Worm (Caenorhabditis elegans) whole organism, L2 larva: ENCODE data around the gene nhr-189.

ENCODE experiments used
- ZK546.5 ChIP-seq: sonication (generic microtip); optimal IDR thresholded peaks from 2 replicates; lab custom pipeline; 2017; ENCODE audit warnings: missing biosample characterization, missing genetic modification characterization
- blmp-1 ChIP-seq: sonication (generic microtip); optimal IDR thresholded peaks from 2 replicates; lab custom pipeline; 2017; ENCODE audit warnings: missing genetic modification characterization, mild to moderate bottlenecking, missing compliant biosample characterization, antibody characterized with exemption, moderate library complexity; ENCODE audit not compliant: insufficient read depth
- unc-62 ChIP-seq: fragments of 150-350 bp; optimal IDR thresholded peaks from 2 replicates; lab custom pipeline; 2014; ENCODE audit warnings: missing biosample characterization, missing genetic modification reagents, missing genetic modification characterization
- zag-1 ChIP-seq: fragments of 150-350 bp; optimal IDR thresholded peaks from 2 replicates; lab custom pipeline; 2014; ENCODE audit warnings: missing biosample characterization, missing genetic modification characterization

DNA sequence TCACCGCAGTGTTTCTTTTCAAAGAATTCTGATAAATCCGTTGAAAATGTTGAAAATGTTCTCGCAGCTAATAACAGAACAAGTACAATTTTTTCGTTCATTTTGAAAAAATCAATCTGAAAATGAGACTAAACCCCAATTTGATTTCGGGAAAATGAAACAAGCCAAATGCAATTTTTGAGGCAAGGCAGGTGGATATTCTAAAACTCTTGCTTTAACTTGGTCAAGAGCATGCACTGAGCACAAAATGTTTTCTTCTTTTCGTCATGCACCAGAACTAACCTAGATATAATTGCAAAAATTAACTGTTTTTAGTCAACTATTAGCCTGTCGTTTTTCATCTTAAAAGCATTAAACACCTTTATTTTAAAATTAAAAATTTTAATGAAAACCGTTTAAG lies 40.1 kb upstream of the nhr-189 start, which contains the start of gene irld-22:
- TF ChIP-seq ZK546.5 (tag; lab: Kevin White, UChicago) (no peak), unc-62 (GFP tag; lab: Kevin White, UChicago) (no peak), zag-1 (no peak), blmp-1 (tag; lab: Kevin White, UChicago) (no peak)
